Fruit fly (Drosophila melanogaster) whole organism, embryonic: ENCODE results near the gene Dap160.

Experiments
- ATbp ChIP-seq: fragments of 200-800 bp; sonication (Bioruptor generic); optimal IDR thresholded peaks from 2 replicates; lab custom pipeline; 2017; ENCODE audit warnings: missing biosample characterization, mild to moderate bottlenecking, missing genetic modification characterization, missing genetic modification reagents
- Abd-B ChIP-seq: fragments of 200-800 bp; sonication (Bioruptor generic); optimal IDR thresholded peaks from 2 replicates; lab custom pipeline; 2018; ENCODE audit warnings: missing biosample characterization, mild to moderate bottlenecking, missing genetic modification characterization, moderate library complexity
- Bteb2 ChIP-seq: fragments of 200-800 bp; sonication (Bioruptor generic); optimal IDR thresholded peaks from 2 replicates; lab custom pipeline; 2016; ENCODE audit warnings: missing biosample characterization, missing genetic modification characterization
- CG1024 ChIP-seq: fragments of 200-800 bp; sonication (Bioruptor generic); IDR thresholded peaks from 2 replicates; pipeline ENCODE4 v1.3.6; 2022; ENCODE audit warnings: missing biosample characterization, missing genetic modification characterization
- CG11723 ChIP-seq: fragments of 200-800 bp; sonication (Bioruptor generic); optimal IDR thresholded peaks from 2 replicates; lab custom pipeline; 2017; ENCODE audit warnings: missing biosample characterization, mild to moderate bottlenecking, missing genetic modification characterization
- CG12744 ChIP-seq: fragments of 200-800 bp; sonication (Bioruptor generic); optimal IDR thresholded peaks from 2 replicates; lab custom pipeline; 2016; ENCODE audit warnings: missing biosample characterization, missing genetic modification characterization
- CG13123 ChIP-seq: fragments of 200-800 bp; sonication (Bioruptor generic); optimal IDR thresholded peaks from 2 replicates; lab custom pipeline; 2016; ENCODE audit warnings: missing biosample characterization, missing genetic modification characterization
- CG13424 ChIP-seq: fragments of 200-800 bp; sonication (Bioruptor generic); optimal IDR thresholded peaks from 2 replicates; lab custom pipeline; 2019; ENCODE audit warnings: missing biosample characterization, mild to moderate bottlenecking, missing genetic modification characterization, moderate library complexity
- CG14014 ChIP-seq: fragments of 200-800 bp; sonication (Bioruptor generic); IDR thresholded peaks from 2 replicates; pipeline ENCODE4 v1.3.6; 2022; ENCODE audit warnings: missing biosample characterization, missing genetic modification characterization
- CG14441 ChIP-seq: fragments of 200-800 bp; sonication (Bioruptor generic); IDR thresholded peaks from 2 replicates; pipeline ENCODE4 v1.3.6; 2022; ENCODE audit warnings: missing biosample characterization, missing genetic modification characterization
- CG14667 ChIP-seq: fragments of 200-800 bp; sonication (Bioruptor generic); IDR thresholded peaks from 2 replicates; pipeline ENCODE4 v1.3.6; 2022; ENCODE audit warnings: missing biosample characterization, missing genetic modification characterization
- CG15514 ChIP-seq: fragments of 200-800 bp; sonication (Bioruptor generic); optimal IDR thresholded peaks from 3 replicates; lab custom pipeline; 2017; ENCODE audit warnings: missing biosample characterization, missing genetic modification characterization, mild to moderate bottlenecking, moderate library complexity, missing genetic modification reagents
- CG17359 ChIP-seq: fragments of 200-800 bp; sonication (Bioruptor generic); optimal IDR thresholded peaks from 3 replicates; lab custom pipeline; 2018; ENCODE audit warnings: missing biosample characterization, mild to moderate bottlenecking, missing genetic modification characterization, moderate library complexity
- CG34376 ChIP-seq: fragments of 200-800 bp; sonication (Bioruptor generic); optimal IDR thresholded peaks from 2 replicates; lab custom pipeline; 2018; ENCODE audit warnings: missing biosample characterization, mild to moderate bottlenecking, missing genetic modification characterization
- CG4282 ChIP-seq: fragments of 200-800 bp; sonication (Bioruptor generic); optimal IDR thresholded peaks from 2 replicates; lab custom pipeline; 2016; ENCODE audit warnings: missing biosample characterization, missing genetic modification characterization
- CG4730 ChIP-seq: fragments of 200-800 bp; sonication (Bioruptor generic); IDR thresholded peaks from 2 replicates; pipeline ENCODE4 v1.3.6; 2022; ENCODE audit warnings: missing biosample characterization, missing genetic modification characterization
- CG5245 ChIP-seq: fragments of 200-800 bp; sonication (Bioruptor generic); optimal IDR thresholded peaks from 3 replicates; lab custom pipeline; 2016; ENCODE audit warnings: missing biosample characterization, missing genetic modification characterization
- CG7372 ChIP-seq: fragments of 200-800 bp; sonication (Bioruptor generic); IDR thresholded peaks from 2 replicates; pipeline ENCODE4 v1.3.6; 2022; ENCODE audit warnings: missing biosample characterization, missing genetic modification characterization
- D ChIP-seq, 2 experiments: fragments of 200-800 bp in 1 of 2; fragments of >200 bp in 1 of 2; sonication (Bioruptor generic) in 1 of 2; optimal IDR thresholded peaks; 2 replicates in 1 of 2; 3 replicates in 1 of 2; lab custom pipeline; 2017; ENCODE audit warnings: mild to moderate bottlenecking in 1 of 2, missing biosample characterization in 1 of 2, missing genetic modification characterization in 1 of 2, missing genetic modification reagents in 1 of 2
- D19A ChIP-seq: fragments of 200-800 bp; optimal IDR thresholded peaks from 3 replicates; lab custom pipeline; 2019; ENCODE audit warnings: missing biosample characterization, mild to moderate bottlenecking, missing genetic modification characterization, moderate library complexity
- Doc3 ChIP-seq: fragments of 200-800 bp; sonication (Bioruptor generic); IDR thresholded peaks from 3 replicates; pipeline ENCODE4 v1.3.6; 2022; ENCODE audit warnings: missing biosample characterization, missing genetic modification characterization; ENCODE audit not compliant: partially characterized antibody
- Dp ChIP-seq: fragments of 200-800 bp; sonication (Bioruptor generic); optimal IDR thresholded peaks from 2 replicates; lab custom pipeline; 2018; ENCODE audit warnings: missing biosample characterization, mild to moderate bottlenecking, missing genetic modification characterization, moderate library complexity
- Drgx ChIP-seq: fragments of 200-800 bp; sonication (Bioruptor generic); IDR thresholded peaks from 2 replicates; pipeline ENCODE4 v1.3.6; 2022; ENCODE audit warnings: missing biosample characterization, missing genetic modification characterization
- E2f2 ChIP-seq: fragments of 200-800 bp; sonication (Bioruptor generic); IDR thresholded peaks from 2 replicates; pipeline ENCODE4 v1.3.6; 2022; ENCODE audit warnings: missing biosample characterization, missing genetic modification characterization
- H2.0 ChIP-seq: fragments of 200-800 bp; sonication (Bioruptor generic); IDR thresholded peaks from 2 replicates; pipeline ENCODE4 v1.3.6; 2022; ENCODE audit warnings: missing biosample characterization, missing genetic modification characterization
- HLH54F ChIP-seq: fragments of 200-800 bp; sonication (Bioruptor generic); optimal IDR thresholded peaks from 3 replicates; lab custom pipeline; 2016; ENCODE audit warnings: missing biosample characterization, missing genetic modification characterization
- Jarid2 ChIP-seq: fragments of 200-800 bp; sonication (Bioruptor generic); optimal IDR thresholded peaks from 3 replicates; lab custom pipeline; 2017; ENCODE audit warnings: mild to moderate bottlenecking, missing biosample characterization, missing genetic modification reagents, missing genetic modification characterization
- Pdp1 ChIP-seq, 2 experiments: fragments of 200-800 bp; sonication (Bioruptor generic); optimal IDR thresholded peaks; 3 replicates each; lab custom pipeline; 2016; ENCODE audit warnings: missing biosample characterization in 2 of 2, missing genetic modification characterization in 2 of 2, mild to moderate bottlenecking in 1 of 2, moderate library complexity in 1 of 2
- Rfx ChIP-seq: fragments of 200-800 bp; sonication (Bioruptor generic); IDR thresholded peaks from 2 replicates; pipeline ENCODE4 v1.3.6; 2022; ENCODE audit warnings: missing biosample characterization, missing genetic modification characterization
- Six4 ChIP-seq: fragments of 200-800 bp; sonication (Bioruptor generic); optimal IDR thresholded peaks from 2 replicates; lab custom pipeline; 2016; ENCODE audit warnings: missing biosample characterization, missing genetic modification characterization
- ase ChIP-seq: fragments of 200-800 bp; sonication (Bioruptor generic); IDR thresholded peaks from 3 replicates; pipeline ENCODE4 v1.3.6; 2022; ENCODE audit warnings: missing biosample characterization, missing genetic modification characterization
- az2 ChIP-seq: fragments of 200-800 bp; sonication (Bioruptor generic); optimal IDR thresholded peaks from 3 replicates; lab custom pipeline; 2016; ENCODE audit warnings: missing biosample characterization, missing genetic modification characterization
- corto ChIP-seq: fragments of 200-800 bp; sonication (Bioruptor generic); optimal IDR thresholded peaks from 2 replicates; lab custom pipeline; 2016; ENCODE audit warnings: missing biosample characterization, mild to moderate bottlenecking, missing genetic modification characterization, moderate library complexity
- emc ChIP-seq: fragments of 200-800 bp; sonication (Bioruptor generic); optimal IDR thresholded peaks from 2 replicates; lab custom pipeline; 2016; ENCODE audit warnings: missing biosample characterization, missing genetic modification characterization
- esg ChIP-seq: fragments of 200-800 bp; sonication (Bioruptor generic); conservative IDR thresholded peaks from 2 replicates; pipeline ENCODE4 v1.3.6; 2022; ENCODE audit warnings: missing biosample characterization, missing genetic modification characterization
- fd3F ChIP-seq: fragments of 200-800 bp; sonication (Bioruptor generic); optimal IDR thresholded peaks from 2 replicates; lab custom pipeline; 2018; ENCODE audit warnings: missing biosample characterization, mild to moderate bottlenecking, missing genetic modification characterization, moderate library complexity
- fd96Cb ChIP-seq: fragments of 200-800 bp; sonication (Bioruptor generic); optimal IDR thresholded peaks from 2 replicates; lab custom pipeline; 2018; ENCODE audit warnings: missing biosample characterization, mild to moderate bottlenecking, missing genetic modification characterization, moderate library complexity
- gcm2 ChIP-seq: fragments of 200-800 bp; sonication (Bioruptor generic); optimal IDR thresholded peaks from 2 replicates; lab custom pipeline; 2016; ENCODE audit warnings: missing biosample characterization, missing genetic modification characterization
- lab ChIP-seq: fragments of 200-800 bp; sonication (Bioruptor generic); optimal IDR thresholded peaks from 3 replicates; lab custom pipeline; 2017; ENCODE audit warnings: missing biosample characterization, missing genetic modification characterization, mild to moderate bottlenecking, moderate library complexity, missing genetic modification reagents
- pho ChIP-seq: fragments of 200-800 bp; sonication (Bioruptor generic); optimal IDR thresholded peaks from 2 replicates; lab custom pipeline; 2016; ENCODE audit warnings: missing biosample characterization, missing genetic modification characterization
- prd ChIP-seq, 3 experiments: fragments of >200 bp in 2 of 3; fragments of 200-800 bp in 1 of 3; sonication (Bioruptor generic) in 1 of 3; optimal IDR thresholded peaks in 2 of 3; IDR thresholded peaks in 1 of 3; 2 replicates in 2 of 3; 3 replicates in 1 of 3; pipeline versions ENCODE4 v1.3.6 to Lab custom; 2017 to 2022; ENCODE audit warnings: missing biosample characterization in 1 of 3, missing genetic modification characterization in 1 of 3
- ranshi ChIP-seq: fragments of 200-800 bp; sonication (Bioruptor generic); IDR thresholded peaks from 2 replicates; pipeline ENCODE4 v1.3.6; 2022; ENCODE audit warnings: missing biosample characterization, missing genetic modification characterization
- repo ChIP-seq: fragments of 200-800 bp; sonication (Bioruptor generic); optimal IDR thresholded peaks from 2 replicates; lab custom pipeline; 2016; ENCODE audit warnings: missing biosample characterization, missing genetic modification characterization
- seq ChIP-seq: fragments of 200-800 bp; sonication (Bioruptor generic); IDR thresholded peaks from 2 replicates; pipeline ENCODE4 v1.3.6; 2022; ENCODE audit warnings: missing biosample characterization, missing genetic modification characterization
- stwl ChIP-seq: fragments of 200-800 bp; sonication (Bioruptor generic); optimal IDR thresholded peaks from 3 replicates; lab custom pipeline; 2018; ENCODE audit warnings: missing biosample characterization, mild to moderate bottlenecking, missing genetic modification characterization, moderate library complexity
- unc-4 ChIP-seq: fragments of 200-800 bp; sonication (Bioruptor generic); IDR thresholded peaks from 2 replicates; pipeline ENCODE4 v1.3.6; 2022; ENCODE audit warnings: missing biosample characterization, missing genetic modification characterization; ENCODE audit not compliant: partially characterized antibody
- vnd ChIP-seq: fragments of 200-800 bp; sonication (Bioruptor generic); IDR thresholded peaks from 3 replicates; pipeline ENCODE4 v1.3.6; 2022; ENCODE audit warnings: missing biosample characterization, missing genetic modification characterization; ENCODE audit not compliant: partially characterized antibody
- zen ChIP-seq: fragments of 200-800 bp; sonication (Bioruptor generic); optimal IDR thresholded peaks from 3 replicates; lab custom pipeline; 2018; ENCODE audit warnings: missing biosample characterization, mild to moderate bottlenecking, missing genetic modification characterization, moderate library complexity
- zfh1 ChIP-seq: fragments of 200-800 bp; sonication (Bioruptor generic); IDR thresholded peaks from 3 replicates; pipeline ENCODE4 v1.3.6; 2022; ENCODE audit warnings: missing biosample characterization, missing genetic modification characterization

The Dap160 gene

DNA sequence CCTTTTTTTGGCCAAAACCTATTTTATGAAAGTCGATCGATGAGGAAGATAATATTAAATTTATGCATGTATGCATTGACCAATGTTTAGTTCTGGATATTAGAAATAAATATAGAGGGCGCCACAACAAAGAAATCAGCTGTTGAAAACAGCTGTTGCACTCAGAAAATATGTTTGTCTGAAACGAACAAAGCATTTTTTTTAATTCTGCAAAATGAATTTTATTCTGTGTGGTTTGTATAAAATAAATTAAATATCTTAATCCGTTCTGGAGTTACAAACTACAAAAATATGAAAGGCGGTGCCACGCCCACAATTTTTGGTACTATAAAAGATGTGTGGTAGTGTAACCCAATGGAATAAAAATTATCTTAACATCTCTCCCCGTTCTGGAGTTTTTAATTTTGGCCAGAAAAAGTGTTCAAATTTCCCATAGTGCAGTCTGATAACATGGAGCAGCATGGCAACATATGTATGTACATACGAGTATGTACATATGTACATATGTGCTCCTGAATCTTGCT is 33.3 kb downstream of the Dap160 start (continued):
- TF ChIP-seq zen (peak; percentile 1), fd96Cb (tag; lab: Kevin White, UChicago) (peak; percentile 38), ase (GFP tag; lab: Robert Waterston, UW) (no peak), CG4730 (no peak), CG17359 (tag; lab: Kevin White, UChicago) (peak; percentile 38), CG11723 (GFP tag; lab: Kevin White, UChicago) (peak; percentile 37), esg (GFP tag; lab: Robert Waterston, UW) (peak; percentile 58; the same call in 1 of the 2 replicates), ranshi (no peak), prd (optimal IDR thresholded peaks at IDR 0.05; lab: Kevin White, UChicago) (no peak), prd (GFP tag; IDR thresholded peaks at IDR 0.05; lab: Robert Waterston, UW) (0 out of 3 replicates have a peak, but pooled peaks have one; percentile 55), CG12744 (GFP tag; lab: Kevin White, UChicago) (no peak), CG14667 (GFP tag; lab: Robert Waterston, UW) (no peak), CG1024 (no peak), Jarid2 (peak; percentile 31), Bteb2 (peak; percentile 29), HLH54F (peak; percentile 5), corto (GFP tag; lab: Kevin White, UChicago) (no peak), emc (GFP tag; lab: Kevin White, UChicago) (no peak), Doc3 (GFP tag; lab: Robert Waterston, UW) (no peak), CG15514 (GFP tag; lab: Kevin White, UChicago) (peak; percentile 37), Rfx (no peak; the same call in 1 of the 2 replicates), Pdp1 (GFP tag; optimal IDR thresholded peaks at IDR 0.05; lab: Kevin White, UChicago) (peak; percentile 31 to 40), CG7372 (GFP tag; lab: Robert Waterston, UW) (no peak), CG34376 (GFP tag; lab: Kevin White, UChicago) (no peak), Six4 (GFP tag; lab: Kevin White, UChicago) (no peak), E2f2 (peak; percentile 25; the same call in 1 of the 2 replicates), CG14014 (GFP tag; lab: Robert Waterston, UW) (peak; percentile 5; the same call in 1 of the 2 replicates), CG5245 (peak; percentile 48), H2.0 (GFP tag; lab: Robert Waterston, UW) (peak; percentile 59), repo (no peak), ATbp (GFP tag; lab: Kevin White, UChicago) (peak; percentile 34), pho (no peak), Abd-B (GFP tag; lab: Kevin White, UChicago) (no peak), seq (GFP tag; lab: Robert Waterston, UW) (peak; percentile 48; the same call in 1 of the 2 replicates), stwl (tag; lab: Kevin White, UChicago) (no peak), az2 (GFP tag; lab: Kevin White, UChicago) (peak; percentile 71), CG4282 (GFP tag; lab: Kevin White, UChicago) (no peak), CG13424 (peak; percentile 67), gcm2 (GFP tag; lab: Kevin White, UChicago) (no peak), D (optimal IDR thresholded peaks at IDR 0.05; lab: Kevin White, UChicago) (no peak), D (GFP tag; optimal IDR thresholded peaks at IDR 0.05; lab: Kevin White, UChicago) (peak; percentile 60), Dp (GFP tag; lab: Kevin White, UChicago) (no peak), unc-4 (GFP tag; lab: Robert Waterston, UW) (no peak), vnd (GFP tag; lab: Robert Waterston, UW) (no peak), fd3F (GFP tag; lab: Kevin White, UChicago) (peak; percentile 36), CG13123 (GFP tag; lab: Kevin White, UChicago) (peak; percentile 3), D19A (tag; lab: Kevin White, UChicago) (peak; percentile 71), Drgx (GFP tag; lab: Robert Waterston, UW) (no peak), CG14441 (GFP tag; lab: Robert Waterston, UW) (0 out of 2 replicates have a peak, but pooled peaks have one; percentile 37), lab (GFP tag; lab: Kevin White, UChicago) (peak; percentile 45), zfh1 (peak; percentile 78)
